Worm (Caenorhabditis elegans) whole organism, mixed stage, embryonic: ENCODE measurements around the gene exc-15.
"Not testable (repeated sequence)": the region's sequence is repeated elsewhere in the genome, so short reads cannot be mapped to it uniquely, and the experiment has no call there.

Experiments used
- M03D4.4 ChIP-seq: sonication (generic microtip); optimal IDR thresholded peaks from 2 replicates; lab custom pipeline; 2017; ENCODE audit warnings: mild to moderate bottlenecking, missing genetic modification characterization, missing compliant biosample characterization
- ceh-83 ChIP-seq: fragments of 200-800 bp; sonication (Bioruptor generic); optimal IDR thresholded peaks from 2 replicates; lab custom pipeline; 2018; ENCODE audit warnings: mild to moderate bottlenecking, missing genetic modification characterization, missing compliant biosample characterization
- ces-1 ChIP-seq: fragments of 150-350 bp; optimal IDR thresholded peaks from 2 replicates; lab custom pipeline; 2014; ENCODE audit warnings: missing biosample characterization, missing genetic modification reagents, missing genetic modification characterization
- cnd-1 ChIP-seq: fragments of 200-800 bp; sonication (Bioruptor generic); optimal IDR thresholded peaks from 2 replicates; lab custom pipeline; 2018; ENCODE audit warnings: mild to moderate bottlenecking, missing genetic modification characterization, missing compliant biosample characterization
- drap-1 ChIP-seq: fragments of 200-800 bp; sonication (Bioruptor generic); optimal IDR thresholded peaks from 3 replicates; lab custom pipeline; 2018; ENCODE audit warnings: mild to moderate bottlenecking, missing genetic modification characterization, missing compliant biosample characterization
- elt-1 ChIP-seq: sonication (generic microtip); optimal IDR thresholded peaks from 2 replicates; lab custom pipeline; 2017; ENCODE audit warnings: missing genetic modification characterization, mild to moderate bottlenecking, missing compliant biosample characterization, antibody characterized with exemption, moderate library complexity, borderline replicate concordance; ENCODE audit not compliant: insufficient read depth
- elt-3 ChIP-seq: fragments of 150-350 bp; optimal IDR thresholded peaks from 2 replicates; lab custom pipeline; 2014; ENCODE audit warnings: missing biosample characterization, missing genetic modification characterization
- flh-1 ChIP-seq: fragments of 200-800 bp; sonication (Bioruptor generic); optimal IDR thresholded peaks from 2 replicates; lab custom pipeline; 2018; ENCODE audit warnings: mild to moderate bottlenecking, missing genetic modification characterization, moderate library complexity, missing compliant biosample characterization
- lsy-2 ChIP-seq: fragments of 150-350 bp; optimal IDR thresholded peaks from 2 replicates; lab custom pipeline; 2014; ENCODE audit warnings: missing biosample characterization, missing genetic modification characterization
- mep-1 ChIP-seq: fragments of 150-350 bp; optimal IDR thresholded peaks from 2 replicates; lab custom pipeline; 2017; ENCODE audit warnings: missing biosample characterization, missing genetic modification reagents, missing genetic modification characterization, inconsistent platforms
- mls-2 ChIP-seq: sonication (generic microtip); optimal IDR thresholded peaks from 2 replicates; lab custom pipeline; 2016; ENCODE audit warnings: mild to moderate bottlenecking, missing genetic modification characterization, moderate library complexity, missing compliant biosample characterization
- nhr-12 ChIP-seq: fragments of 150-350 bp; optimal IDR thresholded peaks from 2 replicates; lab custom pipeline; 2014; ENCODE audit warnings: missing biosample characterization, missing genetic modification characterization
- nhr-2 ChIP-seq: fragments of 150-350 bp; optimal IDR thresholded peaks from 2 replicates; lab custom pipeline; 2014; ENCODE audit warnings: missing biosample characterization, missing genetic modification characterization
- nhr-237 ChIP-seq: fragments of 150-350 bp; optimal IDR thresholded peaks from 2 replicates; lab custom pipeline; 2014; ENCODE audit warnings: missing biosample characterization, missing genetic modification characterization
- nhr-76 ChIP-seq: sonication (generic microtip); optimal IDR thresholded peaks from 2 replicates; lab custom pipeline; 2017; ENCODE audit warnings: missing biosample characterization, missing genetic modification characterization
- pha-4 ChIP-seq: fragments of 150-350 bp; optimal IDR thresholded peaks from 2 replicates; lab custom pipeline; 2018; ENCODE audit warnings: missing biosample characterization, missing genetic modification reagents, missing genetic modification characterization
- sem-2 ChIP-seq: fragments of 200-800 bp; sonication (Bioruptor generic); optimal IDR thresholded peaks from 2 replicates; lab custom pipeline; 2018; ENCODE audit warnings: mild to moderate bottlenecking, missing genetic modification characterization, missing compliant biosample characterization
- snpc-4 ChIP-seq: fragments of 150-350 bp; optimal IDR thresholded peaks from 2 replicates; lab custom pipeline; 2014; ENCODE audit warnings: missing biosample characterization, missing genetic modification characterization
- sptf-1 ChIP-seq: sonication (generic microtip); optimal IDR thresholded peaks from 2 replicates; lab custom pipeline; 2017; ENCODE audit warnings: mild to moderate bottlenecking, missing genetic modification characterization, moderate library complexity, missing compliant biosample characterization
- tbx-8 ChIP-seq: fragments of 200-800 bp; sonication (Bioruptor generic); optimal IDR thresholded peaks from 2 replicates; lab custom pipeline; 2018; ENCODE audit warnings: mild to moderate bottlenecking, missing genetic modification characterization, moderate library complexity, missing compliant biosample characterization
- unc-120 ChIP-seq: sonication (generic microtip); optimal IDR thresholded peaks from 2 replicates; lab custom pipeline; 2017; ENCODE audit warnings: missing genetic modification characterization, missing compliant biosample characterization; ENCODE audit not compliant: poor library complexity, severe bottlenecking
- unc-39 ChIP-seq: fragments of 150-350 bp; optimal IDR thresholded peaks from 2 replicates; lab custom pipeline; 2014; ENCODE audit warnings: missing biosample characterization, missing genetic modification characterization
- unc-62 ChIP-seq: fragments of 150-350 bp; optimal IDR thresholded peaks from 2 replicates; lab custom pipeline; 2014; ENCODE audit warnings: missing biosample characterization, missing genetic modification reagents, missing genetic modification characterization
- ztf-11 ChIP-seq: fragments of 150-350 bp; optimal IDR thresholded peaks from 2 replicates; lab custom pipeline; 2014; ENCODE audit warnings: missing biosample characterization, missing genetic modification characterization

Gene exc-15

DNA sequence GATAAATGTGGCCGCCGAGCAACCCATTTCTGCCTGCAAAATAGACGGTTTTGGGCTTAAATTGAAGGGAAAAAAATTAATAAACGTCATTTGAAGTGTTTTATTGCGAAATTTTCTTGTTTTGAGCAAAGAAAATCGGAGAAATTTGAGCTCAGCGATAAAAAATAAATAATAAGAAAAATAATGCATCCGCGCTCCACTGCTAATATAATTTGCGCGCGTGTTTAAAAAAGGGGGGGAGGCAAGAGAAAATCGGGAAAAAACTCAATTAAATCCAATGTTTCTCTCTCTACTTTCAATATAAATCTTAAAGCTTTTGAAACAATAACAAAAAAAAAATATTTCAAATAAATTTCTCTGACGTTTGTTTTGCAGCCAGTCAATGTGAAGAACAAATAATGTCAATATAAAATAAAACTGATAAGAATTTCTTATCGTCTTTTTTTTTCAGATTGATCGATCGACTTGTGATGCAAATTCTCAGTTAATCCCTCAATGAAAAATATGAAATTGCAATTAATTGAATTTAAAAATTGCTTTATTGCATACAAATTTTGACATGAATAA, 32.7 kb upstream of the exc-15 start, which contains the start of gene rft-2:
TSS of gene rft-2 (minus strand) at position 41 of the 567 bp plus-strand sequence.
- no peak for TF ChIP-seq drap-1
- TF ChIP-seq nhr-237 (tag; lab: Kevin White, UChicago): peak; percentile 14
- no peak for TF ChIP-seq lsy-2 (tag; lab: Kevin White, UChicago)
- peak; percentile 29 for TF ChIP-seq mep-1 (tag; lab: Kevin White, UChicago)
- no peak for TF ChIP-seq ceh-83 (GFP tag; lab: Kevin White, UChicago)
- TF ChIP-seq nhr-12 (tag; lab: Kevin White, UChicago): no peak
- TF ChIP-seq ces-1 (GFP tag; lab: Kevin White, UChicago): peak; percentile 93
- TF ChIP-seq unc-120 (tag; lab: Kevin White, UChicago): no peak
- no peak for TF ChIP-seq sptf-1 (tag; lab: Kevin White, UChicago)

DNA sequence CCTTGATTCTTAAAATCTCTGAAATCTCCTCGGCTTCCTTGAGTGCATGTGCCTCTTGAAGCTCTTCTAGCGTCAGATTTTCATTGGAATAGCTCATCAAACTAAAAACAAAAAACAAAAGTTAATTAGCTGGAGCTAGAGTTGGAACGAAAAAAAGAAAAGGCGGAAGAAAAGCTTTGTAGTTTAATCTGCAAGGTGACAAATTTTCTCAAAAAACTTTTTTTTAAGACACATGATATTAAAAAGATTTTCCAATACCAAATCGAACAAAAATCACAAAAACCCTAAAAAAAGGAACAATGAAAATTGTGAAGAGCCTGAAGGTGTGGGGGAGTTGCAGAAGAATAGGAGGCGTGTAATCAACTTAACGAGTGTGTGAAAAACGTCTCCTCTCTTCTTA, 28.6 kb upstream of the exc-15 start, which contains the start of gene gnrr-5:
TSS of gene gnrr-5 (minus strand) at position 101 of the 400 bp plus-strand sequence.
- TF ChIP-seq elt-3 (tag; lab: Kevin White, UChicago) (no peak), sem-2 (GFP tag; lab: Kevin White, UChicago) (no peak), snpc-4 (tag; lab: Kevin White, UChicago) (no peak), nhr-76 (tag; lab: Kevin White, UChicago) (no peak), mls-2 (tag; lab: Kevin White, UChicago) (no peak), lsy-2 (tag; lab: Kevin White, UChicago) (no peak), tbx-8 (GFP tag; lab: Kevin White, UChicago) (no peak), ztf-11 (tag; lab: Kevin White, UChicago) (no peak), sptf-1 (tag; lab: Kevin White, UChicago) (no peak), unc-39 (tag; lab: Kevin White, UChicago) (no peak), nhr-2 (tag; lab: Kevin White, UChicago) (no peak), unc-62 (GFP tag; lab: Kevin White, UChicago) (no peak), cnd-1 (tag; lab: Kevin White, UChicago) (no peak)

DNA sequence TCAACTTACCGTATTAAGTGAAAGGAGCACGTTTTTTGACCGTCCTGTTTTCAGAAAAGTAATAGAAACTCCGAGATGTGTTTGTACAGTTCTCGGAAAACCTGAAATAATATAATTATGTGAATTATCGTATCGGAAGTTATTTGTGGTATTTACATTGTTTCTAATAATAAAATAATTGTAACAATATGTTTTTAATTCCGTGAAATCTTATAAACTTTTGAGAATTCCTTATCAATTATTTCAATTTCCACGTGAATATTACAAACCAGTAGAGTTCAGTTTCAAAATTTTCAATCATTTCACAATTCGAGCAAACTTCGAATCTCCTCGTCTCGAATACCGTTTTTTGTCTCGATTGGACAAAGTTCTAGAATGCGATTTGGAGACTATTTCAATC, 12.2 kb upstream of the exc-15 start, which contains the start of gene T08H10.3:
TSS of gene T08H10.3 (plus strand) at position 301 of the 400 bp plus-strand sequence.
- TF ChIP-seq tbx-8 (GFP tag; lab: Kevin White, UChicago) (no peak), nhr-12 (tag; lab: Kevin White, UChicago) (no peak), unc-39 (tag; lab: Kevin White, UChicago) (no peak), elt-3 (tag; lab: Kevin White, UChicago) (no peak), flh-1 (GFP tag; lab: Kevin White, UChicago) (no peak), cnd-1 (tag; lab: Kevin White, UChicago) (no peak), nhr-76 (tag; lab: Kevin White, UChicago) (no peak), mep-1 (tag; lab: Kevin White, UChicago) (no peak), nhr-237 (tag; lab: Kevin White, UChicago) (no peak), mls-2 (tag; lab: Kevin White, UChicago) (no peak), pha-4 (tag; lab: Kevin White, UChicago) (no peak), elt-1 (no peak)

DNA sequence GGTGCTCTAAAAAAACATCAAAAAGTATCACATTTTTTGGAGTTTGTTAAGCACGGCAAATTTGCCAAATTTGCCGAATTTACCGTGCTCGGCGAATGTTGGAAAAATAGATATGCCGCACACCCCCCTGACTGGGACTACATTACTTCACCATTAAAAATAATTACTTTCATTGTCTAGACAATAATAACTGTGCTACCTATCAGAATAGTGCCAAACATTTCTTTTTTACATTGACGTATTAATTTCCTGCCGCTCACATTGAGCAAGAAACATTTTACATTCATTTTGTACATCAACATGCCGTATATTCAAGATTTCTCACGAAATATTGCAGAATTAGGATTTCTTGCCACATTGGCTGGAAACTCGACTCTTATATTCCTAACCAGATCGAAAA, 8.7 kb upstream of the exc-15 start, which contains the start of gene str-35:
TSS of gene str-35 (plus strand) at position 301 of the 400 bp plus-strand sequence.
- not testable (repeated sequence) for TF ChIP-seq pha-4 (tag; lab: Kevin White, UChicago); drap-1; M03D4.4 (tag; lab: Kevin White, UChicago)

DNA sequence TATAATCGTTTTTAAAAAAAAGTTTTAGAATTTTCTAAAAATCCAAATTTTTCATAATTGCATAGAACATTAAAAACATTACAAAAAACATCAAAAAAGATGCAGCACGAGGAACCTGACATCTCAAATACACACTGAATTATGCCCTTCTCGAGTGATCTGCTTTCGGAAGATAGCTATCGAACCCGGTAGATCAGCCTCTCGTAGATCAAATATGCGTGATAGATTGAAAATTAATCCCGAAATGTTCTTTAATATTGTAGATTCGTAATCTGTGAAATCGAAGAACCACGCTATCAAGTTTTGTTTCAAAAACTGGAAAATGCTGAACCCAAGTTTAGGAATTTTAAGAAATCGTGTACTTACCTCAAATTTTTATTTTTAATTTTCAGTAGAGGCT, 1.4 kb upstream of the exc-15 start:
- TF ChIP-seq elt-3 (tag; lab: Kevin White, UChicago) (no peak), elt-1 (peak; percentile 76)
- TF ChIP-seq, all 35 proteins: peak for 1

DNA sequence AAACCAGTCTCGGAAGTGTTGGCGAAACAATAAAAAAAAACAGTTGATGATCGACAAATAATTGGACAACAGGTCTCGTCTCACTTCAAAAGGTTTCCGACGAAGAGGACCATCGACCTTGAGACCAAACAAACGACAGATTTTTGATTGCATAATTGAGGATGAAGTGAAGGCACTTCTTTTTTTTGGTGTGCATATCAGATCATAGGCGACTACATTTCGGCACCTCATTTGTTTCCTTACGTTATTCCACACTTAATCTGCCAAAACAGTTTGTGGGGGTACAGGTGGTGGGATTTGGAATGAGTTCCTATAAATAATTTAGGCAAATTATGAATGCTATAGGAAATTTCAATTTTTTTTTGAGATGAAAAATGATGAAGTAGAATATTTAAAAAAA, 3.4 kb downstream of the exc-15 start:
- TF ChIP-seq flh-1 (GFP tag; lab: Kevin White, UChicago): no peak
- no peak for TF ChIP-seq ztf-11 (tag; lab: Kevin White, UChicago)
- TF ChIP-seq mls-2 (tag; lab: Kevin White, UChicago): no peak
- TF ChIP-seq elt-3 (tag; lab: Kevin White, UChicago): no peak
- peak; percentile 54 for TF ChIP-seq nhr-2 (tag; lab: Kevin White, UChicago)
- peak; percentile 17 for TF ChIP-seq unc-62 (GFP tag; lab: Kevin White, UChicago)
- no peak for TF ChIP-seq drap-1
- TF ChIP-seq sem-2 (GFP tag; lab: Kevin White, UChicago): no peak
